Worm (Caenorhabditis elegans) whole organism, L2 larva: Measurements from ENCODE around the gene fbxb-53.

Experiments used
- ama-1 ChIP-seq: fragments of 150-350 bp; optimal IDR thresholded peaks from 2 replicates; lab custom pipeline; 2018; ENCODE audit warnings: inconsistent platforms
- nhr-6 ChIP-seq: fragments of 150-350 bp; optimal IDR thresholded peaks from 2 replicates; lab custom pipeline; 2014; ENCODE audit warnings: missing biosample characterization, missing genetic modification characterization

DNA sequence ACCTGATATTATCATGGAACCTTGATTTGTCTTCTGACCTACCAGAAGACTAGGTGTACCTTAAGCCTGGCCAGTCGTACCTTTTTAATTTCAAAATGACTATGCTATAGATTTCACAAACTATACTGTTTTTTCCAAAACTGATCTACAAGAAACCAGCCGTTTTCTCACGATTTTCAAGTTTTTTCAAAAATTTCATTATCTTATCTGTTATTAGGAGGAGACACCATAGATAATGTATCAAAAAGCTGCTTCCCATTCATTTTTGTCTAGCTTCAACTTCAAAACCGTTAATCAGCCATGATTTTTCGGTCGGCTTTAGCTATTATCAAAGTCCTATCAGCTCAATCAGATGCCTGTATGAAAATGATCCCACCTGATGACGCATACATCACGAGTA lies 14.1 kb upstream of the fbxb-53 start, which contains the start of gene F36H5.12:
- TF ChIP-seq ama-1 (lab: Kevin White, UChicago): no peak
- no peak for TF ChIP-seq nhr-6
